Worm (Caenorhabditis elegans) whole organism, mixed stage, embryonic: ENCODE data around the gene rfl-1.

Source experiments
- M03D4.4 ChIP-seq: sonication (generic microtip); optimal IDR thresholded peaks from 2 replicates; lab custom pipeline; 2017; ENCODE audit warnings: mild to moderate bottlenecking, missing genetic modification characterization, missing compliant biosample characterization
- bed-3 ChIP-seq: fragments of 200-800 bp; sonication (Bioruptor generic); optimal IDR thresholded peaks from 3 replicates; lab custom pipeline; 2018; ENCODE audit warnings: mild to moderate bottlenecking, missing genetic modification characterization, moderate library complexity, missing compliant biosample characterization
- blmp-1 ChIP-seq: fragments of 150-350 bp; optimal IDR thresholded peaks from 2 replicates; lab custom pipeline; 2014; ENCODE audit warnings: missing biosample characterization, missing genetic modification characterization
- ceh-39 ChIP-seq: fragments of 150-350 bp; optimal IDR thresholded peaks from 2 replicates; lab custom pipeline; 2014; ENCODE audit warnings: missing biosample characterization, missing genetic modification characterization
- ceh-43 ChIP-seq: fragments of 200-800 bp; sonication (Bioruptor generic); optimal IDR thresholded peaks from 2 replicates; lab custom pipeline; 2018; ENCODE audit warnings: mild to moderate bottlenecking, missing genetic modification characterization, moderate library complexity, missing compliant biosample characterization
- ceh-83 ChIP-seq: fragments of 200-800 bp; sonication (Bioruptor generic); optimal IDR thresholded peaks from 2 replicates; lab custom pipeline; 2018; ENCODE audit warnings: mild to moderate bottlenecking, missing genetic modification characterization, missing compliant biosample characterization
- ces-1 ChIP-seq: fragments of 150-350 bp; optimal IDR thresholded peaks from 2 replicates; lab custom pipeline; 2014; ENCODE audit warnings: missing biosample characterization, missing genetic modification reagents, missing genetic modification characterization
- cnd-1 ChIP-seq: fragments of 200-800 bp; sonication (Bioruptor generic); optimal IDR thresholded peaks from 2 replicates; lab custom pipeline; 2018; ENCODE audit warnings: mild to moderate bottlenecking, missing genetic modification characterization, missing compliant biosample characterization
- drap-1 ChIP-seq: fragments of 200-800 bp; sonication (Bioruptor generic); optimal IDR thresholded peaks from 3 replicates; lab custom pipeline; 2018; ENCODE audit warnings: mild to moderate bottlenecking, missing genetic modification characterization, missing compliant biosample characterization
- elt-3 ChIP-seq: fragments of 150-350 bp; optimal IDR thresholded peaks from 2 replicates; lab custom pipeline; 2014; ENCODE audit warnings: missing biosample characterization, missing genetic modification characterization
- flh-1 ChIP-seq: fragments of 200-800 bp; sonication (Bioruptor generic); optimal IDR thresholded peaks from 2 replicates; lab custom pipeline; 2018; ENCODE audit warnings: mild to moderate bottlenecking, missing genetic modification characterization, moderate library complexity, missing compliant biosample characterization
- ham-2 ChIP-seq: fragments of 200-800 bp; sonication (Bioruptor generic); optimal IDR thresholded peaks from 2 replicates; lab custom pipeline; 2018; ENCODE audit warnings: mild to moderate bottlenecking, missing genetic modification characterization, missing compliant biosample characterization
- hlh-1 ChIP-seq: fragments of 150-350 bp; optimal IDR thresholded peaks from 2 replicates; lab custom pipeline; 2014; ENCODE audit warnings: missing biosample characterization, missing genetic modification reagents, missing genetic modification characterization
- lin-13 ChIP-seq: fragments of 150-350 bp; optimal IDR thresholded peaks from 2 replicates; lab custom pipeline; 2014; ENCODE audit warnings: missing biosample characterization, missing genetic modification characterization
- lin-32 ChIP-seq: fragments of 200-800 bp; sonication (Bioruptor generic); optimal IDR thresholded peaks from 2 replicates; lab custom pipeline; 2018; ENCODE audit warnings: mild to moderate bottlenecking, missing genetic modification characterization, missing compliant biosample characterization
- lsy-2 ChIP-seq: fragments of 150-350 bp; optimal IDR thresholded peaks from 2 replicates; lab custom pipeline; 2014; ENCODE audit warnings: missing biosample characterization, missing genetic modification characterization
- mep-1 ChIP-seq: fragments of 150-350 bp; optimal IDR thresholded peaks from 2 replicates; lab custom pipeline; 2017; ENCODE audit warnings: missing biosample characterization, missing genetic modification reagents, missing genetic modification characterization, inconsistent platforms
- mls-2 ChIP-seq: sonication (generic microtip); optimal IDR thresholded peaks from 2 replicates; lab custom pipeline; 2016; ENCODE audit warnings: mild to moderate bottlenecking, missing genetic modification characterization, moderate library complexity, missing compliant biosample characterization
- nhr-12 ChIP-seq: fragments of 150-350 bp; optimal IDR thresholded peaks from 2 replicates; lab custom pipeline; 2014; ENCODE audit warnings: missing biosample characterization, missing genetic modification characterization
- nhr-2 ChIP-seq: fragments of 150-350 bp; optimal IDR thresholded peaks from 2 replicates; lab custom pipeline; 2014; ENCODE audit warnings: missing biosample characterization, missing genetic modification characterization
- nhr-237 ChIP-seq: fragments of 150-350 bp; optimal IDR thresholded peaks from 2 replicates; lab custom pipeline; 2014; ENCODE audit warnings: missing biosample characterization, missing genetic modification characterization
- nhr-28 ChIP-seq: fragments of 150-350 bp; optimal IDR thresholded peaks from 2 replicates; lab custom pipeline; 2014; ENCODE audit warnings: missing biosample characterization, missing genetic modification characterization
- nhr-76 ChIP-seq: sonication (generic microtip); optimal IDR thresholded peaks from 2 replicates; lab custom pipeline; 2017; ENCODE audit warnings: missing biosample characterization, missing genetic modification characterization
- pha-4 ChIP-seq: fragments of 150-350 bp; optimal IDR thresholded peaks from 2 replicates; lab custom pipeline; 2018; ENCODE audit warnings: missing biosample characterization, missing genetic modification reagents, missing genetic modification characterization
- sem-2 ChIP-seq: fragments of 200-800 bp; sonication (Bioruptor generic); optimal IDR thresholded peaks from 2 replicates; lab custom pipeline; 2018; ENCODE audit warnings: mild to moderate bottlenecking, missing genetic modification characterization, missing compliant biosample characterization
- snpc-4 ChIP-seq: fragments of 150-350 bp; optimal IDR thresholded peaks from 2 replicates; lab custom pipeline; 2014; ENCODE audit warnings: missing biosample characterization, missing genetic modification characterization
- sptf-1 ChIP-seq: sonication (generic microtip); optimal IDR thresholded peaks from 2 replicates; lab custom pipeline; 2017; ENCODE audit warnings: mild to moderate bottlenecking, missing genetic modification characterization, moderate library complexity, missing compliant biosample characterization
- tbx-8 ChIP-seq: fragments of 200-800 bp; sonication (Bioruptor generic); optimal IDR thresholded peaks from 2 replicates; lab custom pipeline; 2018; ENCODE audit warnings: mild to moderate bottlenecking, missing genetic modification characterization, moderate library complexity, missing compliant biosample characterization
- unc-120 ChIP-seq: sonication (generic microtip); optimal IDR thresholded peaks from 2 replicates; lab custom pipeline; 2017; ENCODE audit warnings: missing genetic modification characterization, missing compliant biosample characterization; ENCODE audit not compliant: poor library complexity, severe bottlenecking
- unc-39 ChIP-seq: fragments of 150-350 bp; optimal IDR thresholded peaks from 2 replicates; lab custom pipeline; 2014; ENCODE audit warnings: missing biosample characterization, missing genetic modification characterization
- unc-62 ChIP-seq: fragments of 150-350 bp; optimal IDR thresholded peaks from 2 replicates; lab custom pipeline; 2014; ENCODE audit warnings: missing biosample characterization, missing genetic modification reagents, missing genetic modification characterization
- zip-8 ChIP-seq: fragments of 150-350 bp; optimal IDR thresholded peaks from 2 replicates; lab custom pipeline; 2014; ENCODE audit warnings: missing biosample characterization, missing genetic modification characterization
- ztf-11 ChIP-seq: fragments of 150-350 bp; optimal IDR thresholded peaks from 2 replicates; lab custom pipeline; 2014; ENCODE audit warnings: missing biosample characterization, missing genetic modification characterization

Gene rfl-1

ce11 chrIII:7045643-7046042 is 24.6 kb downstream of the rfl-1 start, which contains the start of gene R01H2.7:
Gene R01H2.7, minus strand, starts transcription at chrIII:7045743.
- TF ChIP-seq nhr-28 (tag; lab: Kevin White, UChicago): no peak
- TF ChIP-seq nhr-2 (tag; lab: Kevin White, UChicago): no peak
- no peak for TF ChIP-seq sptf-1 (tag; lab: Kevin White, UChicago)
- TF ChIP-seq blmp-1 (tag; lab: Kevin White, UChicago): no peak
- TF ChIP-seq sem-2 (GFP tag; lab: Kevin White, UChicago): no peak
- TF ChIP-seq lin-13 (tag; lab: Kevin White, UChicago): no peak
- TF ChIP-seq bed-3 (GFP tag; lab: Kevin White, UChicago): no peak
- TF ChIP-seq ceh-39: no peak
- no peak for TF ChIP-seq unc-62
- TF ChIP-seq hlh-1 (tag; lab: Kevin White, UChicago): no peak
- no peak for TF ChIP-seq pha-4
- no peak for TF ChIP-seq mep-1
- TF ChIP-seq elt-3: no peak
- TF ChIP-seq ham-2: no peak
- no peak for TF ChIP-seq unc-39 (tag; lab: Kevin White, UChicago)
- TF ChIP-seq lsy-2 (tag; lab: Kevin White, UChicago): no peak
- no peak for TF ChIP-seq ztf-11 (tag; lab: Kevin White, UChicago)
- TF ChIP-seq zip-8 (tag; lab: Kevin White, UChicago): no peak

ce11 chrIII:7056241-7056640 is 35.2 kb downstream of the rfl-1 start, which contains the start of gene R01H2.2:
Gene R01H2.2, plus strand, starts transcription at chrIII:7056541.
- no peak for TF ChIP-seq lsy-2 (tag; lab: Kevin White, UChicago)
- TF ChIP-seq ham-2: no peak
- TF ChIP-seq mep-1: no peak
- no peak for TF ChIP-seq flh-1 (GFP tag; lab: Kevin White, UChicago)
- TF ChIP-seq cnd-1 (tag; lab: Kevin White, UChicago): no peak
- TF ChIP-seq unc-62: no peak
- no peak for TF ChIP-seq nhr-12 (tag; lab: Kevin White, UChicago)
- no peak for TF ChIP-seq ceh-83 (GFP tag; lab: Kevin White, UChicago)
- no peak for TF ChIP-seq zip-8 (tag; lab: Kevin White, UChicago)

- TF ChIP-seq tbx-8 (no peak), snpc-4 (tag; lab: Kevin White, UChicago) (no peak), lin-13 (tag; lab: Kevin White, UChicago) (no peak), nhr-2 (tag; lab: Kevin White, UChicago) (no peak), ztf-11 (tag; lab: Kevin White, UChicago) (no peak), nhr-76 (tag; lab: Kevin White, UChicago) (no peak), unc-120 (no peak), flh-1 (GFP tag; lab: Kevin White, UChicago) (no peak), mls-2 (tag; lab: Kevin White, UChicago) (no peak), mep-1 (no peak), ceh-83 (GFP tag; lab: Kevin White, UChicago) (no peak)
Measured at ce11 chrIII:7060531-7061095, 39.6 kb downstream of the rfl-1 start, which contains the start of gene egg-2. Gene egg-2, minus strand, starts transcription at chrIII:7060583.

ce11 chrIII:7062580-7062979 is 41.6 kb downstream of the rfl-1 start, which contains the start of gene R01H2.1:
Gene R01H2.1, plus strand, starts transcription at chrIII:7062880.
- TF ChIP-seq ztf-11 (tag; lab: Kevin White, UChicago) (no peak), ceh-83 (GFP tag; lab: Kevin White, UChicago) (no peak), nhr-237 (no peak), zip-8 (tag; lab: Kevin White, UChicago) (no peak), pha-4 (no peak), nhr-2 (tag; lab: Kevin White, UChicago) (no peak), unc-62 (no peak), flh-1 (GFP tag; lab: Kevin White, UChicago) (no peak), snpc-4 (tag; lab: Kevin White, UChicago) (no peak), hlh-1 (tag; lab: Kevin White, UChicago) (no peak), drap-1 (GFP tag; lab: Kevin White, UChicago) (no peak), M03D4.4 (no peak), lsy-2 (tag; lab: Kevin White, UChicago) (no peak), unc-120 (no peak), ceh-43 (GFP tag; lab: Kevin White, UChicago) (no peak), ces-1 (no peak), lin-32 (GFP tag; lab: Kevin White, UChicago) (no peak)
- TF ChIP-seq, all 35 proteins: peak for 0
